Fruit fly (Drosophila melanogaster) whole organism, embryonic: ENCODE data around the gene CG7006.
A peak's percentile ranks its signal among the peaks of the same experiment; 100 is the strongest.

Experiments used
- Abd-B ChIP-seq: fragments of 200-800 bp; sonication (Bioruptor generic); optimal IDR thresholded peaks from 2 replicates; lab custom pipeline; 2018; ENCODE audit warnings: missing biosample characterization, mild to moderate bottlenecking, missing genetic modification characterization, moderate library complexity
- Atf6 ChIP-seq: fragments of 200-800 bp; sonication (Bioruptor generic); IDR thresholded peaks from 2 replicates; pipeline ENCODE4 v1.3.6; 2022; ENCODE audit warnings: missing biosample characterization, missing genetic modification characterization
- CG10543 ChIP-seq: fragments of 200-800 bp; sonication (Bioruptor generic); optimal IDR thresholded peaks from 3 replicates; lab custom pipeline; 2017; ENCODE audit warnings: missing biosample characterization, mild to moderate bottlenecking, missing genetic modification characterization, moderate library complexity
- CG12769 ChIP-seq: fragments of 200-800 bp; sonication (Bioruptor generic); optimal IDR thresholded peaks from 2 replicates; lab custom pipeline; 2019; ENCODE audit warnings: missing biosample characterization, mild to moderate bottlenecking, missing genetic modification characterization, moderate library complexity
- CG15011 ChIP-seq: fragments of 200-800 bp; sonication (Bioruptor generic); optimal IDR thresholded peaks from 3 replicates; lab custom pipeline; 2018; ENCODE audit warnings: missing biosample characterization, mild to moderate bottlenecking, missing genetic modification characterization
- CG1602 ChIP-seq: fragments of 200-800 bp; sonication (Bioruptor generic); optimal IDR thresholded peaks from 3 replicates; lab custom pipeline; 2016; ENCODE audit warnings: missing biosample characterization, missing genetic modification characterization
- CG18599 ChIP-seq: fragments of 200-800 bp; sonication (Bioruptor generic); optimal IDR thresholded peaks from 3 replicates; lab custom pipeline; 2017; ENCODE audit warnings: missing biosample characterization, missing genetic modification characterization, mild to moderate bottlenecking, moderate library complexity, missing genetic modification reagents
- CG31365 ChIP-seq: fragments of 200-800 bp; sonication (Bioruptor generic); optimal IDR thresholded peaks from 2 replicates; lab custom pipeline; 2018; ENCODE audit warnings: missing biosample characterization, mild to moderate bottlenecking, missing genetic modification characterization
- CG33557 ChIP-seq: fragments of 200-800 bp; sonication (Bioruptor generic); optimal IDR thresholded peaks from 2 replicates; lab custom pipeline; 2019; ENCODE audit warnings: missing biosample characterization, mild to moderate bottlenecking, missing genetic modification characterization, moderate library complexity
- CG4282 ChIP-seq: fragments of 200-800 bp; sonication (Bioruptor generic); optimal IDR thresholded peaks from 2 replicates; lab custom pipeline; 2016; ENCODE audit warnings: missing biosample characterization, missing genetic modification characterization
- CG4360 ChIP-seq: fragments of 200-800 bp; sonication (Bioruptor generic); IDR thresholded peaks from 2 replicates; pipeline ENCODE4 v1.3.6; 2022; ENCODE audit warnings: missing biosample characterization, missing genetic modification characterization
- CG4404 ChIP-seq: fragments of 200-800 bp; sonication (Bioruptor generic); IDR thresholded peaks from 2 replicates; pipeline ENCODE4 v1.3.6; 2022; ENCODE audit warnings: missing biosample characterization, missing genetic modification characterization
- CG4820 ChIP-seq: fragments of 200-800 bp; sonication (Bioruptor generic); optimal IDR thresholded peaks from 3 replicates; lab custom pipeline; 2016; ENCODE audit warnings: missing biosample characterization, missing genetic modification characterization
- CG5245 ChIP-seq: fragments of 200-800 bp; sonication (Bioruptor generic); optimal IDR thresholded peaks from 3 replicates; lab custom pipeline; 2016; ENCODE audit warnings: missing biosample characterization, missing genetic modification characterization
- CG6254 ChIP-seq: fragments of 200-800 bp; sonication (Bioruptor generic); optimal IDR thresholded peaks from 3 replicates; lab custom pipeline; 2017; ENCODE audit warnings: mild to moderate bottlenecking, missing biosample characterization, missing genetic modification reagents, missing genetic modification characterization
- CG6689 ChIP-seq: fragments of 200-800 bp; sonication (Bioruptor generic); IDR thresholded peaks from 2 replicates; pipeline ENCODE4 v1.3.6; 2022; ENCODE audit warnings: missing biosample characterization, missing genetic modification characterization
- CG7372 ChIP-seq: fragments of 200-800 bp; sonication (Bioruptor generic); IDR thresholded peaks from 2 replicates; pipeline ENCODE4 v1.3.6; 2022; ENCODE audit warnings: missing biosample characterization, missing genetic modification characterization
- CG8388 ChIP-seq: fragments of 200-800 bp; sonication (Bioruptor generic); optimal IDR thresholded peaks from 2 replicates; lab custom pipeline; 2019; ENCODE audit warnings: missing biosample characterization, mild to moderate bottlenecking, missing genetic modification characterization, moderate library complexity
- Camta ChIP-seq: fragments of 200-800 bp; sonication (Bioruptor generic); optimal IDR thresholded peaks from 2 replicates; lab custom pipeline; 2016; ENCODE audit warnings: missing biosample characterization, missing genetic modification characterization
- Elba2 ChIP-seq: fragments of 200-800 bp; sonication (Bioruptor generic); optimal IDR thresholded peaks from 3 replicates; lab custom pipeline; 2016; ENCODE audit warnings: missing biosample characterization, missing genetic modification characterization
- GATAe ChIP-seq: fragments of 200-800 bp; sonication (Bioruptor generic); conservative IDR thresholded peaks from 2 replicates; pipeline ENCODE4 v1.3.6; 2022; ENCODE audit warnings: missing biosample characterization, missing genetic modification characterization
- Hr3 ChIP-seq: fragments of 200-800 bp; sonication (Bioruptor generic); optimal IDR thresholded peaks from 3 replicates; lab custom pipeline; 2016; ENCODE audit warnings: missing biosample characterization, missing genetic modification characterization
- NK7.1 ChIP-seq: fragments of 200-800 bp; sonication (Bioruptor generic); optimal IDR thresholded peaks from 3 replicates; lab custom pipeline; 2016; ENCODE audit warnings: missing biosample characterization, missing genetic modification characterization
- Nf-YB ChIP-seq: fragments of 200-800 bp; sonication (Bioruptor generic); optimal IDR thresholded peaks from 3 replicates; lab custom pipeline; 2019; ENCODE audit warnings: missing biosample characterization, mild to moderate bottlenecking, missing genetic modification characterization, moderate library complexity
- Sry-δ ChIP-seq: fragments of 200-800 bp; sonication (Bioruptor generic); optimal IDR thresholded peaks from 2 replicates; lab custom pipeline; 2016; ENCODE audit warnings: missing biosample characterization, missing genetic modification characterization
- Ssrp ChIP-seq: fragments of 200-800 bp; sonication (Bioruptor generic); optimal IDR thresholded peaks from 2 replicates; lab custom pipeline; 2018; ENCODE audit warnings: missing biosample characterization, mild to moderate bottlenecking, missing genetic modification characterization, moderate library complexity
- Trl ChIP-seq, 3 experiments: fragments of >200 bp in 2 of 3; fragments of 200-800 bp in 1 of 3; sonication (Bioruptor generic) in 1 of 3; optimal IDR thresholded peaks; 2 replicates in 1 of 3; 3 replicates in 2 of 3; lab custom pipeline; 2016 to 2017; ENCODE audit warnings: missing biosample characterization in 1 of 3, missing genetic modification characterization in 1 of 3
- Usf ChIP-seq: fragments of 200-800 bp; sonication (Bioruptor generic); optimal IDR thresholded peaks from 2 replicates; lab custom pipeline; 2017; ENCODE audit warnings: missing genotype, missing biosample characterization, missing genetic modification characterization
- abd-A ChIP-seq: fragments of 200-800 bp; sonication (Bioruptor generic); optimal IDR thresholded peaks from 3 replicates; lab custom pipeline; 2019; ENCODE audit warnings: missing biosample characterization, mild to moderate bottlenecking, missing genetic modification characterization, moderate library complexity
- aop ChIP-seq: fragments of 200-800 bp; sonication (Bioruptor generic); IDR thresholded peaks from 2 replicates; pipeline ENCODE4 v1.3.6; 2022; ENCODE audit warnings: missing biosample characterization, missing genetic modification characterization
- ato ChIP-seq: fragments of 200-800 bp; sonication (Bioruptor generic); IDR thresholded peaks from 2 replicates; pipeline ENCODE4 v1.3.6; 2022; ENCODE audit warnings: missing biosample characterization, missing genetic modification characterization; ENCODE audit not compliant: partially characterized antibody
- az2 ChIP-seq: fragments of 200-800 bp; sonication (Bioruptor generic); optimal IDR thresholded peaks from 3 replicates; lab custom pipeline; 2016; ENCODE audit warnings: missing biosample characterization, missing genetic modification characterization
- btn ChIP-seq: fragments of 200-800 bp; sonication (Bioruptor generic); optimal IDR thresholded peaks from 2 replicates; lab custom pipeline; 2016; ENCODE audit warnings: missing biosample characterization, missing genetic modification characterization
- chm ChIP-seq: fragments of 200-800 bp; sonication (Bioruptor generic); IDR thresholded peaks from 2 replicates; pipeline ENCODE4 v1.3.6; 2022; ENCODE audit warnings: missing biosample characterization, missing genetic modification characterization
- ci ChIP-seq: fragments of 200-800 bp; sonication (Bioruptor generic); IDR thresholded peaks from 3 replicates; pipeline ENCODE4 v1.3.6; 2022; ENCODE audit warnings: missing biosample characterization, missing genetic modification characterization
- dan ChIP-seq: fragments of 200-800 bp; sonication (Bioruptor generic); IDR thresholded peaks from 2 replicates; pipeline ENCODE4 v1.3.6; 2022; ENCODE audit warnings: missing biosample characterization, missing genetic modification characterization
- dati ChIP-seq: fragments of 200-800 bp; sonication (Bioruptor generic); IDR thresholded peaks from 2 replicates; pipeline ENCODE4 v1.3.6; 2022; ENCODE audit warnings: missing biosample characterization, missing genetic modification characterization
- gsb-n ChIP-seq: fragments of 200-800 bp; sonication (Bioruptor generic); optimal IDR thresholded peaks from 3 replicates; lab custom pipeline; 2018; ENCODE audit warnings: missing biosample characterization, mild to moderate bottlenecking, missing genetic modification characterization
- lbe ChIP-seq: fragments of 200-800 bp; sonication (Bioruptor generic); optimal IDR thresholded peaks from 2 replicates; lab custom pipeline; 2016; ENCODE audit warnings: missing biosample characterization, mild to moderate bottlenecking, missing genetic modification characterization
- luna ChIP-seq: fragments of 200-800 bp; sonication (Bioruptor generic); optimal IDR thresholded peaks from 2 replicates; lab custom pipeline; 2016; ENCODE audit warnings: missing biosample characterization, missing genetic modification characterization
- nerfin-2 ChIP-seq: fragments of 200-800 bp; sonication (Bioruptor generic); IDR thresholded peaks from 2 replicates; pipeline ENCODE4 v1.3.6; 2022; ENCODE audit warnings: missing biosample characterization, missing genetic modification characterization; ENCODE audit not compliant: partially characterized antibody
- salm ChIP-seq: fragments of 200-800 bp; sonication (Bioruptor generic); optimal IDR thresholded peaks from 2 replicates; lab custom pipeline; 2018; ENCODE audit warnings: missing biosample characterization, mild to moderate bottlenecking, missing genetic modification characterization
- sima ChIP-seq: fragments of 200-800 bp; sonication (Bioruptor generic); optimal IDR thresholded peaks from 2 replicates; lab custom pipeline; 2016; ENCODE audit warnings: missing biosample characterization, missing genetic modification characterization
- sob ChIP-seq: fragments of 200-800 bp; sonication (Bioruptor generic); IDR thresholded peaks from 2 replicates; pipeline ENCODE4 v1.3.6; 2022; ENCODE audit warnings: missing biosample characterization, missing genetic modification characterization
- trh ChIP-seq: fragments of 200-800 bp; sonication (Bioruptor generic); optimal IDR thresholded peaks from 2 replicates; lab custom pipeline; 2016; ENCODE audit warnings: missing biosample characterization, missing genetic modification characterization
- ttk ChIP-seq: fragments of 200-800 bp; sonication (Bioruptor generic); IDR thresholded peaks from 2 replicates; pipeline ENCODE4 v2.1.2; 2022; ENCODE audit warnings: missing biosample characterization, missing genetic modification characterization
- usp ChIP-seq: fragments of >200 bp; optimal IDR thresholded peaks from 2 replicates; lab custom pipeline; 2017; ENCODE audit warnings: missing biosample characterization, missing genetic modification characterization
- wdn ChIP-seq: fragments of 200-800 bp; sonication (Bioruptor generic); IDR thresholded peaks from 2 replicates; pipeline ENCODE4 v1.3.6; 2022; ENCODE audit warnings: missing biosample characterization, missing genetic modification characterization
- wek ChIP-seq: fragments of 200-800 bp; sonication (Bioruptor generic); optimal IDR thresholded peaks from 3 replicates; lab custom pipeline; 2018; ENCODE audit warnings: missing biosample characterization, mild to moderate bottlenecking, missing genetic modification characterization, moderate library complexity
- wor ChIP-seq: fragments of 200-800 bp; sonication (Bioruptor generic); IDR thresholded peaks from 2 replicates; pipeline ENCODE4 v1.3.6; 2022; ENCODE audit warnings: missing biosample characterization, missing genetic modification characterization

The CG7006 gene

DNA sequence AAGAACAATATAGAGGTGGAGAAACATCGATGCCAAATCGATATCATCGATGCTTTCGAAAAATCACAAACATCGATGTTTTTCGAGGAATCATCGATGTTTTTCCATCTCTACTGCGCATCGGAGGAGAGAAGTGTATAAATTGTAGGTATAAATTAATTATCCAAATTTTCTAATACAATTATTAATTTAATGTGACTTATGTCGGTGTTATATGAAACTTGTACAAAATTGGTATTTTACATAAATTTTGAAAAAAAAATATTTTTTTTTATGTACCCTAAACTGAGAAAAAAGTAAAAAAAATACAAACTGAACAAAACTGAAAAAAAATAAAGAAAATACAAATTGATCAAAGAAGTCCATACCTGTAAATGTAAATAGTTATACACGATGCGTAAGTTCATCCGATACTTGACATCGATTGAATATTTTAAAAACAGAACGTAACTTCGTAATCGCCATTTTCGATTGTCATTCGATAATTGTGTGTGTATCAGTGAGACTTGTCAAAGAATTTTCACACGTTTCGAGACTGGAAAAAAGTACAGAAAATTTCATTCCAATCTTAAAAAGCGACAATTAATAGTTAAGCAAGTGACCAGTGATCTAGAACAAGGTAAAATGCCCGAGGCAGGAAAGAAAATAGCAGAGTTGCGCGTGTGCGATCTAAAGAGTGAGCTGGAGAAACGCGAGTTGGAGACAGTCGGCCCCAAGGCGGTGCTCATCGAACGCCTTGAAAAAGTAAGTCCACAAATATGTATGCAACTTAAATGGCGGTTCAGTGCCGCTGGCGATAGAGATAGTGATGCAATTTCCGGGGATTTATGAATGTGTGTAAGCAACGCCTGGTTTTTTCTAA, 33.2 kb upstream of the CG7006 start, which contains the start of the genes CG5808 and Saf-B (continued):
- TF ChIP-seq Trl (optimal IDR thresholded peaks at IDR 0.05; lab: Kevin White, UChicago): no peak
- TF ChIP-seq Trl (GFP tag; optimal IDR thresholded peaks at IDR 0.05; lab: Kevin White, UChicago): no peak
- TF ChIP-seq az2 (GFP tag; lab: Kevin White, UChicago): peak; percentile 33
- TF ChIP-seq ci (GFP tag; lab: Robert Waterston, UW): no peak
- TF ChIP-seq wdn (GFP tag; lab: Robert Waterston, UW): no peak
- no peak for TF ChIP-seq CG7372 (GFP tag; lab: Robert Waterston, UW)
- TF ChIP-seq wor (GFP tag; lab: Robert Waterston, UW): no peak
- TF ChIP-seq CG4360 (GFP tag; lab: Robert Waterston, UW): no peak
- peak; percentile 86 for TF ChIP-seq nerfin-2 (GFP tag; lab: Robert Waterston, UW)
- TF ChIP-seq GATAe (GFP tag; lab: Robert Waterston, UW): no peak
- no peak for TF ChIP-seq CG18599
- no peak for TF ChIP-seq dan (GFP tag; lab: Robert Waterston, UW)
- TF ChIP-seq CG5245: peak; percentile 57
- no peak for TF ChIP-seq lbe (GFP tag; lab: Kevin White, UChicago)
- TF ChIP-seq wek: no peak
- no peak for TF ChIP-seq abd-A
- no peak for TF ChIP-seq dati (GFP tag; lab: Robert Waterston, UW)
- peak; percentile 62 for TF ChIP-seq CG4820 (GFP tag; lab: Kevin White, UChicago)
- TF ChIP-seq luna: no peak
- no peak for TF ChIP-seq NK7.1
- peak; percentile 70 for TF ChIP-seq CG6689 (GFP tag; lab: Robert Waterston, UW)
- no peak for TF ChIP-seq CG4282 (GFP tag; lab: Kevin White, UChicago)
- no peak for TF ChIP-seq Atf6 (GFP tag; lab: Robert Waterston, UW)
- no peak for TF ChIP-seq ttk (GFP tag; lab: Robert Waterston, UW)
- TF ChIP-seq CG15011 (GFP tag; lab: Kevin White, UChicago): no peak
- no peak for TF ChIP-seq aop (GFP tag; lab: Robert Waterston, UW)
- no peak for TF ChIP-seq CG10543
- TF ChIP-seq gsb-n (tag; lab: Kevin White, UChicago): no peak
- TF ChIP-seq CG4404 (GFP tag; lab: Robert Waterston, UW): peak; percentile 48; the same call in 1 of the 2 replicates
- peak; percentile 41 for TF ChIP-seq Ssrp (tag; lab: Kevin White, UChicago)
- TF ChIP-seq CG1602 (GFP tag; lab: Kevin White, UChicago): peak; percentile 17
- TF ChIP-seq Hr3 (GFP tag; lab: Kevin White, UChicago): no peak
- no peak for TF ChIP-seq CG33557 (GFP tag; lab: Kevin White, UChicago)
- TF ChIP-seq chm (GFP tag; lab: Robert Waterston, UW): no peak
- TF ChIP-seq sima (GFP tag; lab: Kevin White, UChicago): no peak
- TF ChIP-seq sob (GFP tag; lab: Robert Waterston, UW): peak; percentile 33; the same call in 1 of the 2 replicates
- TF ChIP-seq Elba2 (GFP tag; lab: Kevin White, UChicago): no peak
- TF ChIP-seq CG12769: no peak
- TF ChIP-seq Sry-δ (GFP tag; lab: Kevin White, UChicago): peak; percentile 86
- no peak for TF ChIP-seq CG8388 (GFP tag; lab: Kevin White, UChicago)
- TF ChIP-seq btn: no peak
- TF ChIP-seq CG6254 (GFP tag; lab: Kevin White, UChicago): no peak
- TF ChIP-seq Nf-YB (GFP tag; lab: Kevin White, UChicago): no peak
- peak; percentile 52 for TF ChIP-seq ato
- TF ChIP-seq usp (GFP tag; lab: Kevin White, UChicago): no peak
- no peak for TF ChIP-seq Camta (GFP tag; lab: Kevin White, UChicago)
- TF ChIP-seq Usf (GFP tag; lab: Kevin White, UChicago): no peak
- TF ChIP-seq trh (GFP tag; lab: Kevin White, UChicago): no peak
- TF ChIP-seq salm (tag; lab: Kevin White, UChicago): no peak
- TF ChIP-seq CG31365 (tag; lab: Kevin White, UChicago): no peak
- TF ChIP-seq Abd-B: no peak
